Fruit fly (Drosophila melanogaster) S2 (cell line): ENCODE data around the gene TMEM216.

Source experiments
- CG8478 ChIP-seq: fragments of >200 bp; optimal IDR thresholded peaks from 2 replicates; lab custom pipeline; 2018
- CTCF ChIP-seq, 2 experiments: fragments of >200 bp; optimal IDR thresholded peaks; 2 replicates each; lab custom pipeline; 2018

- no peak for TF ChIP-seq CG8478 (lab: Kevin White, UChicago)
- no peak for TF ChIP-seq CTCF (optimal IDR thresholded peaks at IDR 0.05; lab: Kevin White, UChicago)
These were observed 47.8 kb upstream of the TMEM216 start for dm6 chr3R:8668024-8668856.
